Fruit fly (Drosophila melanogaster): ENCODE data around the gene Gnpnat.

dm6 chr3R:29772090-29772794 is 34.2 kb downstream of the Gnpnat start:
- TF ChIP-seq CG12605 (GFP tag; IDR thresholded peaks at IDR 0.05) (no peak), CG14655 (GFP tag; optimal IDR thresholded peaks at IDR 0.05) (peak; percentile 73), Snoo (tag; optimal IDR thresholded peaks at IDR 0.05) (peak; percentile 23), CG15710 (tag; optimal IDR thresholded peaks at IDR 0.05) (peak; percentile 13), CG9948 (tag; optimal IDR thresholded peaks at IDR 0.05) (peak; percentile 32), rn (GFP tag; IDR thresholded peaks at IDR 0.05) (no peak), Pif1A (GFP tag; optimal IDR thresholded peaks at IDR 0.05) (no peak), CG17806 (tag; optimal IDR thresholded peaks at IDR 0.05) (no peak), CG10348 (GFP tag; IDR thresholded peaks at IDR 0.05) (no peak), CG4496 (GFP tag; IDR thresholded peaks at IDR 0.05) (peak; percentile 35; the same call in 1 of the 3 replicates), CG13204 (GFP tag; optimal IDR thresholded peaks at IDR 0.05) (no peak), Pif1B (GFP tag; optimal IDR thresholded peaks at IDR 0.05) (no peak), D1 (tag; optimal IDR thresholded peaks at IDR 0.05) (no peak), CG8159 (tag; optimal IDR thresholded peaks at IDR 0.05) (peak; percentile 67)
